Worm (Caenorhabditis elegans): ENCODE results near the gene ZC395.5.

ce11 chrIII:5294281-5294680 is 26.6 kb downstream of the ZC395.5 start:
- no peak for TF ChIP-seq lin-13 (tag; optimal IDR thresholded peaks at IDR 0.05)
- TF ChIP-seq snpc-4 (tag; optimal IDR thresholded peaks at IDR 0.05): no peak
- TF ChIP-seq unc-62 (GFP tag; optimal IDR thresholded peaks at IDR 0.05): no peak
- no peak for TF ChIP-seq elt-3 (tag; optimal IDR thresholded peaks at IDR 0.05)
- no peak for TF ChIP-seq ces-1 (GFP tag; optimal IDR thresholded peaks at IDR 0.05)
- no peak for TF ChIP-seq flh-1 (GFP tag; optimal IDR thresholded peaks at IDR 0.05)
